Worm (Caenorhabditis elegans) whole organism, early embryonic: Measurements from ENCODE around the gene C34B4.2.

Experiments used
- B0310.2 ChIP-seq: sonication (generic microtip); optimal IDR thresholded peaks from 2 replicates; lab custom pipeline; 2016; ENCODE audit warnings: mild to moderate bottlenecking, missing genetic modification characterization, missing compliant biosample characterization
- F13C5.2 ChIP-seq: sonication (generic microtip); optimal IDR thresholded peaks from 2 replicates; lab custom pipeline; 2017; ENCODE audit warnings: mild to moderate bottlenecking, missing genetic modification characterization, inconsistent platforms, missing compliant biosample characterization
- aly-1 ChIP-seq: sonication (generic microtip); optimal IDR thresholded peaks from 2 replicates; lab custom pipeline; 2016; ENCODE audit warnings: missing genetic modification characterization, missing compliant biosample characterization
- ama-1 ChIP-seq: fragments of 150-350 bp; optimal IDR thresholded peaks from 2 replicates; lab custom pipeline; 2014
- ceh-13 ChIP-seq: fragments of 200-800 bp; sonication (Bioruptor generic); optimal IDR thresholded peaks from 2 replicates; lab custom pipeline; 2018; ENCODE audit warnings: mild to moderate bottlenecking, missing genetic modification characterization, missing compliant biosample characterization
- flt-1 ChIP-seq: fragments of 200-800 bp; sonication (Bioruptor generic); IDR thresholded peaks from 2 replicates; pipeline ENCODE4 v1.3.6; 2022; ENCODE audit warnings: missing genetic modification characterization, missing compliant biosample characterization
- hmbx-1 ChIP-seq: sonication (generic microtip); optimal IDR thresholded peaks from 2 replicates; lab custom pipeline; 2016; ENCODE audit warnings: mild to moderate bottlenecking, missing genetic modification characterization, missing compliant biosample characterization
- hmg-4 ChIP-seq: fragments of 200-800 bp; sonication (Bioruptor generic); optimal IDR thresholded peaks from 2 replicates; lab custom pipeline; 2018; ENCODE audit warnings: mild to moderate bottlenecking, missing genetic modification characterization, missing compliant biosample characterization
- hnd-1 ChIP-seq: sonication (generic microtip); optimal IDR thresholded peaks from 2 replicates; lab custom pipeline; 2016; ENCODE audit warnings: missing genetic modification characterization, missing compliant biosample characterization
- pes-1 ChIP-seq: fragments of 200-800 bp; sonication (Bioruptor generic); IDR thresholded peaks from 2 replicates; pipeline ENCODE4 v1.3.6; 2022; ENCODE audit warnings: missing genetic modification reagents, missing genetic modification characterization, missing compliant biosample characterization
- scrt-1 ChIP-seq: fragments of 200-800 bp; sonication (Bioruptor generic); IDR thresholded peaks from 2 replicates; pipeline ENCODE4 v1.3.6; 2022; ENCODE audit warnings: missing genetic modification characterization, missing compliant biosample characterization
- sea-1 ChIP-seq: fragments of 200-800 bp; sonication (Bioruptor generic); conservative IDR thresholded peaks from 2 replicates; pipeline ENCODE4 v1.3.6; 2022; ENCODE audit warnings: missing genetic modification characterization, missing compliant biosample characterization
- tbx-11 ChIP-seq: fragments of 200-800 bp; sonication (Bioruptor generic); IDR thresholded peaks from 2 replicates; pipeline ENCODE4 v1.3.6; 2022; ENCODE audit warnings: missing genetic modification characterization, missing compliant biosample characterization
- tbx-37 ChIP-seq: fragments of 200-800 bp; sonication (Bioruptor generic); conservative IDR thresholded peaks from 2 replicates; pipeline ENCODE4 v1.3.6; 2022; ENCODE audit warnings: missing genetic modification reagents, missing genetic modification characterization, missing compliant biosample characterization

- no peak for TF ChIP-seq tbx-37 (GFP tag; lab: Robert Waterston, UW)
- no peak for TF ChIP-seq ama-1
- no peak for TF ChIP-seq tbx-11 (GFP tag; lab: Robert Waterston, UW)
- TF ChIP-seq pes-1 (GFP tag; lab: Robert Waterston, UW), result no peak
- no peak for TF ChIP-seq B0310.2 (tag; lab: Kevin White, UChicago)
- TF ChIP-seq F13C5.2 (tag; lab: Kevin White, UChicago), result no peak
- TF ChIP-seq scrt-1 (GFP tag; lab: Robert Waterston, UW), result no peak
- no peak for TF ChIP-seq aly-1
- no peak for TF ChIP-seq flt-1 (GFP tag; lab: Robert Waterston, UW)
- TF ChIP-seq sea-1 (GFP tag; lab: Robert Waterston, UW), result no peak
- no peak for TF ChIP-seq hmbx-1 (tag; lab: Kevin White, UChicago)
- TF ChIP-seq ceh-13 (GFP tag; lab: Kevin White, UChicago), result no peak
- TF ChIP-seq hmg-4 (GFP tag; lab: Kevin White, UChicago), result no peak
- no peak for TF ChIP-seq hnd-1 (tag; lab: Kevin White, UChicago)
These were observed 12.6 kb upstream of the C34B4.2 start for ce11 chrV:13070278-13070677.
